Worm (Caenorhabditis elegans) whole organism, young adult: ENCODE results near the gene ndub-2.
A peak's percentile ranks its signal among the peaks of the same experiment; 100 is the strongest.

ENCODE experiments used
- B0261.1 ChIP-seq: sonication (generic microtip); optimal IDR thresholded peaks from 2 replicates; lab custom pipeline; 2016; ENCODE audit warnings: mild to moderate bottlenecking, missing genetic modification characterization, moderate library complexity, missing compliant biosample characterization
- B0336.3 ChIP-seq: fragments of 200-800 bp; sonication (Bioruptor generic); IDR thresholded peaks from 2 replicates; pipeline ENCODE4 v1.3.6; 2022; ENCODE audit warnings: missing genetic modification characterization, missing compliant biosample characterization
- C17E4.6 ChIP-seq: fragments of 200-800 bp; sonication (Bioruptor generic); IDR thresholded peaks from 2 replicates; pipeline ENCODE4 v1.3.6; 2022; ENCODE audit warnings: missing genetic modification reagents, missing genetic modification characterization, missing compliant biosample characterization
- F49E8.2 ChIP-seq: sonication (generic microtip); optimal IDR thresholded peaks from 3 replicates; lab custom pipeline; 2017; ENCODE audit warnings: missing genetic modification characterization, mild to moderate bottlenecking, missing compliant biosample characterization, antibody characterized with exemption, moderate library complexity; ENCODE audit not compliant: insufficient read depth
- F57A8.1 ChIP-seq: fragments of 200-800 bp; sonication (Bioruptor generic); optimal IDR thresholded peaks from 2 replicates; lab custom pipeline; 2018; ENCODE audit warnings: mild to moderate bottlenecking, missing genetic modification characterization, moderate library complexity, missing compliant biosample characterization
- K12H6.12 ChIP-seq: fragments of 200-800 bp; sonication (Bioruptor generic); optimal IDR thresholded peaks from 2 replicates; lab custom pipeline; 2018; ENCODE audit warnings: mild to moderate bottlenecking, missing genetic modification characterization, missing compliant biosample characterization
- Y53G8AR.9 ChIP-seq: fragments of 200-800 bp; sonication (Bioruptor generic); conservative IDR thresholded peaks from 2 replicates; pipeline ENCODE4 v1.3.6; 2022; ENCODE audit warnings: missing genetic modification reagents, missing genetic modification characterization, missing compliant biosample characterization
- Y67H2A.10 ChIP-seq: fragments of 200-800 bp; sonication (Bioruptor generic); conservative IDR thresholded peaks from 2 replicates; pipeline ENCODE4 v1.3.6; 2022; ENCODE audit warnings: missing genetic modification reagents, missing genetic modification characterization, missing compliant biosample characterization
- attf-3 ChIP-seq: fragments of 200-800 bp; sonication (Bioruptor generic); conservative IDR thresholded peaks from 2 replicates; pipeline ENCODE4 v1.3.6; 2022; ENCODE audit warnings: missing genetic modification reagents, missing genetic modification characterization, missing compliant biosample characterization
- attf-5 ChIP-seq: fragments of 200-800 bp; sonication (Bioruptor generic); optimal IDR thresholded peaks from 2 replicates; lab custom pipeline; 2018; ENCODE audit warnings: mild to moderate bottlenecking, missing genetic modification characterization, missing compliant biosample characterization
- bed-2 ChIP-seq: fragments of 200-800 bp; sonication (Bioruptor generic); IDR thresholded peaks from 2 replicates; pipeline ENCODE4 v1.3.6; 2022; ENCODE audit warnings: missing genetic modification reagents, missing genetic modification characterization, missing compliant biosample characterization
- ccch-3 ChIP-seq: fragments of 200-800 bp; sonication (Bioruptor generic); optimal IDR thresholded peaks from 2 replicates; lab custom pipeline; 2018; ENCODE audit warnings: mild to moderate bottlenecking, missing genetic modification characterization, missing compliant biosample characterization
- cebp-1 ChIP-seq, 2 experiments: fragments of 200-800 bp in 1 of 2; sonication (Bioruptor generic) in 1 of 2; sonication (generic microtip) in 1 of 2; IDR thresholded peaks in 1 of 2; optimal IDR thresholded peaks in 1 of 2; 2 replicates each; pipeline versions ENCODE4 v1.3.6 to Lab custom; 2017 to 2022; ENCODE audit warnings: missing compliant biosample characterization in 2 of 2, missing genetic modification characterization in 2 of 2, mild to moderate bottlenecking in 1 of 2, missing genetic modification reagents in 1 of 2, moderate library complexity in 1 of 2
- ceh-27 ChIP-seq: fragments of 200-800 bp; sonication (Bioruptor generic); optimal IDR thresholded peaks from 2 replicates; lab custom pipeline; 2018; ENCODE audit warnings: mild to moderate bottlenecking, missing genetic modification characterization, moderate library complexity, missing compliant biosample characterization
- ceh-79 ChIP-seq: sonication (generic microtip); optimal IDR thresholded peaks from 2 replicates; lab custom pipeline; 2017; ENCODE audit warnings: mild to moderate bottlenecking, missing genetic modification characterization, missing compliant biosample characterization
- dox-1 ChIP-seq: fragments of 200-800 bp; sonication (Bioruptor generic); IDR thresholded peaks from 2 replicates; pipeline ENCODE4 v1.3.6; 2022; ENCODE audit warnings: missing genetic modification reagents, missing genetic modification characterization, missing compliant biosample characterization
- dpl-1 ChIP-seq: fragments of 150-350 bp; optimal IDR thresholded peaks from 2 replicates; lab custom pipeline; 2014; ENCODE audit warnings: missing biosample characterization, missing genetic modification reagents, missing genetic modification characterization
- efl-1 ChIP-seq: fragments of 150-350 bp; optimal IDR thresholded peaks from 2 replicates; lab custom pipeline; 2014; ENCODE audit warnings: missing biosample characterization, missing genetic modification reagents, missing genetic modification characterization
- egl-44 ChIP-seq: fragments of 200-800 bp; sonication (Bioruptor generic); IDR thresholded peaks from 2 replicates; pipeline ENCODE4 v1.3.6; 2022; ENCODE audit warnings: missing genetic modification reagents, missing genetic modification characterization, missing compliant biosample characterization
- egrh-3 ChIP-seq: fragments of 200-800 bp; sonication (Bioruptor generic); IDR thresholded peaks from 2 replicates; pipeline ENCODE4 v1.3.6; 2022; ENCODE audit warnings: missing genetic modification reagents, missing genetic modification characterization, missing compliant biosample characterization
- fkh-3 ChIP-seq: sonication (generic microtip); optimal IDR thresholded peaks from 2 replicates; lab custom pipeline; 2016; ENCODE audit warnings: mild to moderate bottlenecking, missing genetic modification characterization, missing compliant biosample characterization
- hmg-1.2 ChIP-seq: fragments of 200-800 bp; sonication (Bioruptor generic); IDR thresholded peaks from 2 replicates; pipeline ENCODE4 v1.3.6; 2022; ENCODE audit warnings: missing genetic modification reagents, missing genetic modification characterization, missing compliant biosample characterization
- hmg-20 ChIP-seq: fragments of 200-800 bp; sonication (Bioruptor generic); IDR thresholded peaks from 2 replicates; pipeline ENCODE4 v1.3.6; 2022; ENCODE audit warnings: missing genetic modification reagents, missing genetic modification characterization, missing compliant biosample characterization
- let-607 ChIP-seq, 2 experiments: fragments of 200-800 bp in 1 of 2; sonication (Bioruptor generic) in 1 of 2; sonication (generic microtip) in 1 of 2; optimal IDR thresholded peaks; 2 replicates each; lab custom pipeline; 2016 to 2018; ENCODE audit warnings: mild to moderate bottlenecking in 2 of 2, missing compliant biosample characterization in 2 of 2, missing genetic modification characterization in 2 of 2, moderate library complexity in 2 of 2, missing genotype in 1 of 2
- madf-3 ChIP-seq: fragments of 200-800 bp; sonication (Bioruptor generic); IDR thresholded peaks from 2 replicates; pipeline ENCODE4 v1.3.6; 2022; ENCODE audit warnings: missing genetic modification reagents, missing genetic modification characterization, missing compliant biosample characterization
- madf-8 ChIP-seq: fragments of 200-800 bp; sonication (Bioruptor generic); conservative IDR thresholded peaks from 2 replicates; pipeline ENCODE4 v1.3.6; 2022; ENCODE audit warnings: missing genetic modification reagents, missing genetic modification characterization, missing compliant biosample characterization
- mes-4 ChIP-seq: sonication (generic microtip); optimal IDR thresholded peaks from 2 replicates; lab custom pipeline; 2016; ENCODE audit warnings: missing genotype, missing genetic modification characterization, missing compliant biosample characterization
- nfyb-1 ChIP-seq: fragments of 200-800 bp; sonication (Bioruptor generic); IDR thresholded peaks from 2 replicates; pipeline ENCODE4 v1.3.6; 2022; ENCODE audit warnings: missing genetic modification reagents, missing genetic modification characterization, missing compliant biosample characterization
- nhr-179 ChIP-seq: sonication (generic microtip); optimal IDR thresholded peaks from 2 replicates; lab custom pipeline; 2016; ENCODE audit warnings: mild to moderate bottlenecking, missing genetic modification characterization, missing compliant biosample characterization
- nhr-27 ChIP-seq: fragments of 200-800 bp; sonication (Bioruptor generic); optimal IDR thresholded peaks from 2 replicates; lab custom pipeline; 2018; ENCODE audit warnings: mild to moderate bottlenecking, missing genetic modification characterization, moderate library complexity, missing compliant biosample characterization
- nhr-80 ChIP-seq: sonication (generic microtip); optimal IDR thresholded peaks from 2 replicates; lab custom pipeline; 2016; ENCODE audit warnings: missing genetic modification characterization, missing compliant biosample characterization
- repo-1 ChIP-seq: sonication (generic microtip); optimal IDR thresholded peaks from 2 replicates; lab custom pipeline; 2017; ENCODE audit warnings: mild to moderate bottlenecking, missing genetic modification characterization, missing compliant biosample characterization
- snpc-3.4 ChIP-seq: sonication (generic microtip); optimal IDR thresholded peaks from 2 replicates; lab custom pipeline; 2017; ENCODE audit warnings: missing genetic modification characterization, mild to moderate bottlenecking, missing compliant biosample characterization, antibody characterized with exemption, moderate library complexity, missing genotype, missing genetic modification reagents
- unc-130 ChIP-seq: sonication (generic microtip); optimal IDR thresholded peaks from 2 replicates; lab custom pipeline; 2016; ENCODE audit warnings: missing genetic modification reagents, missing genetic modification characterization, missing compliant biosample characterization
- unc-62 ChIP-seq: fragments of 150-350 bp; optimal IDR thresholded peaks from 2 replicates; lab custom pipeline; 2014; ENCODE audit warnings: missing biosample characterization, missing genetic modification reagents, missing genetic modification characterization
- zfh-2 ChIP-seq: fragments of 200-800 bp; sonication (Bioruptor generic); conservative IDR thresholded peaks from 2 replicates; pipeline ENCODE4 v1.3.6; 2022; ENCODE audit warnings: missing genetic modification reagents, missing genetic modification characterization, missing compliant biosample characterization
- zim-3 ChIP-seq: sonication (generic microtip); optimal IDR thresholded peaks from 2 replicates; lab custom pipeline; 2017; ENCODE audit warnings: mild to moderate bottlenecking, missing genetic modification characterization, moderate library complexity, missing compliant biosample characterization
- ztf-18 ChIP-seq: sonication (generic microtip); optimal IDR thresholded peaks from 2 replicates; lab custom pipeline; 2016; ENCODE audit warnings: missing genotype, mild to moderate bottlenecking, missing genetic modification characterization, missing compliant biosample characterization
- ztf-3 ChIP-seq: fragments of 200-800 bp; sonication (Bioruptor generic); optimal IDR thresholded peaks from 2 replicates; lab custom pipeline; 2018; ENCODE audit warnings: mild to moderate bottlenecking, missing genetic modification characterization, missing compliant biosample characterization

ndub-2 gene

DNA sequence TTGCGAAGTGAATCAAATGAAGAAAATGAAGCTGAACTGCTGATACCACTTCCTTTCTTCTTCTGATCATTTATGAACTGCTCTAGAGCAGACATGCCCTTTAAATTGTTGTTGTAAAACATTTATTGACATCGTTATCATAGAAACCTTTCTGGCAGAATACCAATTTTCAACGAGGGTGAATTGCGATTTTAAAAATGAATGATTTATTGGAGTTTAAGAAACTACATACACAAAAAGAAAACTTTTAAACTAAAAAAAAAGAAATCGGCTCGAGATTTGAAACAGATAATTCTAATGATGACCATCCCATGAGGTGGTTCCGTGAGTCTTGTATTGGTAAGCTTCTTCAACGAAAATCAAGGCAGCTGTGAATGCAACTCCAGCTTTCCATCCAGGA is 32.1 kb upstream of the ndub-2 start, which contains the start of gene sftd-3:
Gene sftd-3 (minus strand): TSS at position 101 of the 400 bp plus-strand sequence.
- no peak for TF ChIP-seq egrh-3 (GFP tag; lab: Robert Waterston, UW)
- no peak for TF ChIP-seq B0261.1
- no peak for TF ChIP-seq Y53G8AR.9 (GFP tag; lab: Robert Waterston, UW)
- TF ChIP-seq K12H6.12 (tag; lab: Kevin White, UChicago) = no peak
- TF ChIP-seq F49E8.2 (tag; lab: Kevin White, UChicago) = no peak
- no peak for TF ChIP-seq repo-1 (tag; lab: Kevin White, UChicago)

- TF ChIP-seq dox-1 (peak; percentile 52; the same call in 1 of the 2 replicates), let-607 (tag; optimal IDR thresholded peaks at IDR 0.05; lab: Kevin White, UChicago) (peak; percentile 86 to 93), cebp-1 (GFP tag; IDR thresholded peaks at IDR 0.05; lab: Robert Waterston, UW) (no peak), cebp-1 (tag; optimal IDR thresholded peaks at IDR 0.05; lab: Kevin White, UChicago) (peak; percentile 37), attf-5 (GFP tag; lab: Kevin White, UChicago) (peak; percentile 58), nhr-80 (tag; lab: Kevin White, UChicago) (peak; percentile 29), madf-8 (GFP tag; lab: Robert Waterston, UW) (no peak), zim-3 (tag; lab: Kevin White, UChicago) (no peak)
Measured at ce11 chrII:8964835-8965234, 31.3 kb upstream of the ndub-2 start, which contains the start of the genes ndub-3 and C18E9.2. Gene ndub-3 (minus strand): TSS chrII:8964890. Gene C18E9.2 (plus strand): TSS chrII:8965006.

ce11 chrII:8969251-8970183 is 26.6 kb upstream of the ndub-2 start, which contains the start of the genes szy-20 and C18E9.5:
Gene szy-20 (minus strand): TSS chrII:8969333.
Gene C18E9.5 (plus strand): TSS chrII:8969980.
- no peak for TF ChIP-seq Y67H2A.10 (GFP tag; lab: Robert Waterston, UW)
- TF ChIP-seq ztf-3 (GFP tag; lab: Kevin White, UChicago) = no peak
- peak; percentile 40 for TF ChIP-seq snpc-3.4 (tag; lab: Kevin White, UChicago)
- TF ChIP-seq ceh-79 (tag; lab: Kevin White, UChicago) = no peak
- TF ChIP-seq nfyb-1 (GFP tag; lab: Robert Waterston, UW) = 0 out of 2 replicates have a peak, but pooled peaks have one; percentile 49
- TF ChIP-seq attf-5 (GFP tag; lab: Kevin White, UChicago) = peak; percentile 67
- peak; percentile 72 for TF ChIP-seq nhr-80 (tag; lab: Kevin White, UChicago)
- TF ChIP-seq dox-1 = peak; percentile 71
- TF ChIP-seq hmg-20 = peak; percentile 43; the same call in 1 of the 2 replicates
- no peak for TF ChIP-seq cebp-1 (GFP tag; IDR thresholded peaks at IDR 0.05; lab: Robert Waterston, UW)
- TF ChIP-seq cebp-1 (tag; optimal IDR thresholded peaks at IDR 0.05; lab: Kevin White, UChicago) = peak; percentile 56
- peak; percentile 69; the same call in 1 of the 2 replicates for TF ChIP-seq zfh-2 (GFP tag; lab: Robert Waterston, UW)
- peak; percentile 15 for TF ChIP-seq unc-130 (GFP tag; lab: Kevin White, UChicago)
- peak; percentile 47 for TF ChIP-seq hmg-1.2 (GFP tag; lab: Robert Waterston, UW)
- no peak for TF ChIP-seq egl-44 (GFP tag; lab: Robert Waterston, UW)
- peak; percentile 75 for TF ChIP-seq attf-3 (GFP tag; lab: Robert Waterston, UW)
- no peak for TF ChIP-seq ccch-3 (GFP tag; lab: Kevin White, UChicago)
- TF ChIP-seq B0261.1 = no peak
- peak; percentile 62 for TF ChIP-seq efl-1 (GFP tag; lab: Kevin White, UChicago)
- no peak for TF ChIP-seq F57A8.1 (GFP tag; lab: Kevin White, UChicago)
- peak; percentile 47 for TF ChIP-seq K12H6.12 (tag; lab: Kevin White, UChicago)
- no peak for TF ChIP-seq bed-2 (GFP tag; lab: Robert Waterston, UW)
- peak in 1 of 2 experiments; percentile 23 for TF ChIP-seq let-607 (tag; optimal IDR thresholded peaks at IDR 0.05; lab: Kevin White, UChicago)
- 0 out of 2 replicates have a peak, but pooled peaks have one; percentile 56 for TF ChIP-seq madf-3
- no peak for TF ChIP-seq nhr-179 (tag; lab: Kevin White, UChicago)
- no peak for TF ChIP-seq C17E4.6
- no peak for TF ChIP-seq ceh-27
- TF ChIP-seq unc-62 = no peak
- no peak for TF ChIP-seq mes-4 (tag; lab: Kevin White, UChicago)
- no peak for TF ChIP-seq fkh-3 (tag; lab: Kevin White, UChicago)
- TF ChIP-seq dpl-1 = peak; percentile 82
- peak; percentile 23 for TF ChIP-seq repo-1 (tag; lab: Kevin White, UChicago)
- TF ChIP-seq ztf-18 (tag; lab: Kevin White, UChicago) = peak; percentile 93
- TF ChIP-seq B0336.3 = 0 out of 2 replicates have a peak, but pooled peaks have one; percentile 38
- no peak for TF ChIP-seq nhr-27 (tag; lab: Kevin White, UChicago)
